Fruit fly (Drosophila melanogaster) whole organism, prepupa: ENCODE measurements around the gene Rassf.

Experiments used
- CG10631 ChIP-seq: fragments of 200-800 bp; sonication (Bioruptor generic); optimal IDR thresholded peaks from 2 replicates; lab custom pipeline; 2016; ENCODE audit warnings: missing biosample characterization, missing genetic modification characterization
- CG10669 ChIP-seq: fragments of 200-800 bp; sonication (Bioruptor generic); optimal IDR thresholded peaks from 3 replicates; lab custom pipeline; 2018; ENCODE audit warnings: missing biosample characterization, mild to moderate bottlenecking, missing genetic modification characterization, moderate library complexity
- CG11294 ChIP-seq: fragments of 200-800 bp; sonication (Bioruptor generic); IDR thresholded peaks from 2 replicates; pipeline ENCODE4 v1.3.6; 2022; ENCODE audit warnings: missing biosample characterization, missing genetic modification characterization
- CG11902 ChIP-seq: fragments of 200-800 bp; sonication (Bioruptor generic); optimal IDR thresholded peaks from 3 replicates; lab custom pipeline; 2016; ENCODE audit warnings: missing biosample characterization, missing genetic modification characterization
- CG1621 ChIP-seq: fragments of 200-800 bp; sonication (Bioruptor generic); optimal IDR thresholded peaks from 3 replicates; lab custom pipeline; 2018; ENCODE audit warnings: missing biosample characterization, mild to moderate bottlenecking, missing genetic modification characterization
- CG31627 ChIP-seq: fragments of 200-800 bp; sonication (Bioruptor generic); optimal IDR thresholded peaks from 3 replicates; lab custom pipeline; 2016; ENCODE audit warnings: missing biosample characterization, missing genetic modification characterization
- CG32006 ChIP-seq: fragments of 200-800 bp; sonication (Bioruptor generic); optimal IDR thresholded peaks from 3 replicates; lab custom pipeline; 2017; ENCODE audit warnings: missing biosample characterization, mild to moderate bottlenecking, missing genetic modification characterization
- CG3919 ChIP-seq: fragments of 200-800 bp; sonication (Bioruptor generic); optimal IDR thresholded peaks from 3 replicates; lab custom pipeline; 2016; ENCODE audit warnings: missing biosample characterization, missing genetic modification characterization
- CG6163 ChIP-seq: fragments of 200-800 bp; sonication (Bioruptor generic); IDR thresholded peaks from 3 replicates; pipeline ENCODE4 v1.3.6; 2022; ENCODE audit warnings: missing biosample characterization, missing genetic modification characterization
- CG6276 ChIP-seq: fragments of 200-800 bp; sonication (Bioruptor generic); optimal IDR thresholded peaks from 2 replicates; lab custom pipeline; 2017; ENCODE audit warnings: missing biosample characterization, mild to moderate bottlenecking, missing genetic modification characterization
- CG6792 ChIP-seq: fragments of 200-800 bp; sonication (Bioruptor generic); optimal IDR thresholded peaks from 3 replicates; lab custom pipeline; 2016; ENCODE audit warnings: missing biosample characterization, missing genetic modification characterization
- CG6808 ChIP-seq: fragments of 200-800 bp; sonication (Bioruptor generic); optimal IDR thresholded peaks from 3 replicates; lab custom pipeline; 2017; ENCODE audit warnings: missing biosample characterization, missing genetic modification characterization, mild to moderate bottlenecking, moderate library complexity, missing genetic modification reagents
- CG7368 ChIP-seq: fragments of 200-800 bp; sonication (Bioruptor generic); optimal IDR thresholded peaks from 3 replicates; lab custom pipeline; 2016; ENCODE audit warnings: missing biosample characterization, missing genetic modification characterization
- CG8319 ChIP-seq: fragments of 200-800 bp; sonication (Bioruptor generic); optimal IDR thresholded peaks from 3 replicates; lab custom pipeline; 2016; ENCODE audit warnings: missing biosample characterization, missing genetic modification characterization
- CG8632 ChIP-seq: fragments of 200-800 bp; sonication (Bioruptor generic); optimal IDR thresholded peaks from 3 replicates; lab custom pipeline; 2016; ENCODE audit warnings: missing biosample characterization, missing genetic modification characterization
- CG9139 ChIP-seq: fragments of 200-800 bp; sonication (Bioruptor generic); optimal IDR thresholded peaks from 3 replicates; lab custom pipeline; 2017; ENCODE audit warnings: missing biosample characterization, mild to moderate bottlenecking, missing genetic modification characterization
- Eip78C ChIP-seq: fragments of 200-800 bp; sonication (Bioruptor generic); peaks from one replicate; lab custom pipeline; 2016; ENCODE audit warnings: missing biosample characterization, missing genetic modification characterization
- Eip93F ChIP-seq: fragments of 200-800 bp; sonication (Bioruptor generic); optimal IDR thresholded peaks from 2 replicates; lab custom pipeline; 2016; ENCODE audit warnings: missing biosample characterization, mild to moderate bottlenecking, missing genetic modification characterization
- Ets21C ChIP-seq: fragments of 200-800 bp; sonication (Bioruptor generic); optimal IDR thresholded peaks from 3 replicates; lab custom pipeline; 2016; ENCODE audit warnings: missing biosample characterization, missing genetic modification characterization
- Ets96B ChIP-seq: fragments of 200-800 bp; optimal IDR thresholded peaks from 2 replicates; lab custom pipeline; 2019; ENCODE audit warnings: missing biosample characterization, mild to moderate bottlenecking, missing genetic modification characterization, moderate library complexity
- Hr39 ChIP-seq: fragments of 200-800 bp; sonication (Bioruptor generic); optimal IDR thresholded peaks from 2 replicates; lab custom pipeline; 2016; ENCODE audit warnings: missing biosample characterization, missing genetic modification characterization
- Lpt ChIP-seq: fragments of 200-800 bp; sonication (Bioruptor generic); optimal IDR thresholded peaks from 3 replicates; lab custom pipeline; 2016; ENCODE audit warnings: missing biosample characterization, missing genetic modification characterization
- Sox14 ChIP-seq: fragments of 200-800 bp; sonication (Bioruptor generic); optimal IDR thresholded peaks from 3 replicates; lab custom pipeline; 2016; ENCODE audit warnings: missing biosample characterization, missing genetic modification characterization
- Sox15 ChIP-seq: fragments of 200-800 bp; sonication (Bioruptor generic); optimal IDR thresholded peaks from 3 replicates; lab custom pipeline; 2016; ENCODE audit warnings: missing biosample characterization, missing genetic modification characterization
- acj6 ChIP-seq: fragments of 200-800 bp; sonication (Bioruptor generic); optimal IDR thresholded peaks from 3 replicates; lab custom pipeline; 2016; ENCODE audit warnings: missing biosample characterization, missing genetic modification characterization
- cyc ChIP-seq: fragments of 200-800 bp; sonication (Bioruptor generic); optimal IDR thresholded peaks from 3 replicates; lab custom pipeline; 2016; ENCODE audit warnings: missing biosample characterization, missing genetic modification characterization
- dac ChIP-seq: fragments of 200-800 bp; sonication (Bioruptor generic); optimal IDR thresholded peaks from 2 replicates; lab custom pipeline; 2017; ENCODE audit warnings: missing biosample characterization, mild to moderate bottlenecking, missing genetic modification characterization
- dsx ChIP-seq: fragments of 200-800 bp; optimal IDR thresholded peaks from 3 replicates; lab custom pipeline; 2019; ENCODE audit warnings: missing biosample characterization, mild to moderate bottlenecking, missing genetic modification characterization, moderate library complexity; ENCODE audit not compliant: poor library complexity, severe bottlenecking
- esn ChIP-seq: fragments of 200-800 bp; sonication (Bioruptor generic); optimal IDR thresholded peaks from 2 replicates; lab custom pipeline; 2016; ENCODE audit warnings: missing biosample characterization, mild to moderate bottlenecking, missing genetic modification characterization, moderate library complexity
- fkh ChIP-seq: fragments of 200-800 bp; sonication (Bioruptor generic); optimal IDR thresholded peaks from 3 replicates; lab custom pipeline; 2017; ENCODE audit warnings: missing biosample characterization, mild to moderate bottlenecking, missing genetic modification characterization, moderate library complexity
- lz ChIP-seq: fragments of 200-800 bp; sonication (Bioruptor generic); optimal IDR thresholded peaks from 3 replicates; lab custom pipeline; 2016; ENCODE audit warnings: missing biosample characterization, missing genetic modification characterization
- pdm3 ChIP-seq: fragments of 200-800 bp; sonication (Bioruptor generic); optimal IDR thresholded peaks from 3 replicates; lab custom pipeline; 2016; ENCODE audit warnings: missing biosample characterization, missing genetic modification characterization
- salr ChIP-seq, 2 experiments: fragments of 200-800 bp; sonication (Bioruptor generic); optimal IDR thresholded peaks; 3 replicates each; lab custom pipeline; 2016 to 2018; ENCODE audit warnings: missing biosample characterization in 2 of 2, missing genetic modification characterization in 2 of 2, mild to moderate bottlenecking in 1 of 2
- spab ChIP-seq: fragments of 200-800 bp; sonication (Bioruptor generic); optimal IDR thresholded peaks from 2 replicates; lab custom pipeline; 2017; ENCODE audit warnings: missing biosample characterization, mild to moderate bottlenecking, missing genetic modification characterization, missing genetic modification reagents
- ss ChIP-seq, 2 experiments: fragments of 200-800 bp; sonication (Bioruptor generic); optimal IDR thresholded peaks; 2 replicates in 1 of 2; 3 replicates in 1 of 2; lab custom pipeline; 2017 to 2018; ENCODE audit warnings: mild to moderate bottlenecking in 2 of 2, missing biosample characterization in 2 of 2, missing genetic modification characterization in 2 of 2, moderate library complexity in 1 of 2
- topi ChIP-seq: fragments of 200-800 bp; sonication (Bioruptor generic); optimal IDR thresholded peaks from 3 replicates; lab custom pipeline; 2016; ENCODE audit warnings: missing biosample characterization, missing genetic modification characterization
- vri ChIP-seq: fragments of 200-800 bp; sonication (Bioruptor generic); optimal IDR thresholded peaks from 3 replicates; lab custom pipeline; 2016; ENCODE audit warnings: missing biosample characterization, mild to moderate bottlenecking, missing genetic modification characterization

Gene Rassf

dm6 chr3R:23112680-23113362 lies 4.9 kb downstream of the Rassf start, which contains the start of gene Cow (continued):
- no peak for TF ChIP-seq vri (GFP tag; lab: Kevin White, UChicago)
- peak; percentile 48; the same call in 1 of the 2 replicates for TF ChIP-seq CG11294 (GFP tag; lab: Robert Waterston, UW)
- TF ChIP-seq esn (GFP tag; lab: Kevin White, UChicago), result no peak
- peak; percentile 45 for TF ChIP-seq pdm3
- peak; percentile 7 for TF ChIP-seq CG8632 (GFP tag; lab: Kevin White, UChicago)
- peak in 1 of 2 experiments; percentile 2 for TF ChIP-seq salr (GFP tag; optimal IDR thresholded peaks at IDR 0.05; lab: Kevin White, UChicago)
- TF ChIP-seq Hr39, result peak; percentile 15
- peak; percentile 31 for TF ChIP-seq spab (GFP tag; lab: Kevin White, UChicago)
- TF ChIP-seq CG6163 (GFP tag; lab: Robert Waterston, UW), result peak; percentile 59
- TF ChIP-seq CG8319 (GFP tag; lab: Kevin White, UChicago), result no peak
- TF ChIP-seq lz (GFP tag; lab: Kevin White, UChicago), result peak; percentile 40
- peak; percentile 40 for TF ChIP-seq CG6792 (GFP tag; lab: Kevin White, UChicago)
- TF ChIP-seq fkh (GFP tag; lab: Kevin White, UChicago), result no peak
- no peak for TF ChIP-seq CG11902 (GFP tag; lab: Kevin White, UChicago)
- no peak for TF ChIP-seq CG9139 (GFP tag; lab: Kevin White, UChicago)
- peak; percentile 17 for TF ChIP-seq CG1621 (tag; lab: Kevin White, UChicago)
- peak; percentile 31 for TF ChIP-seq CG10631 (GFP tag; lab: Kevin White, UChicago)
- TF ChIP-seq CG6808 (GFP tag; lab: Kevin White, UChicago), result peak; percentile 12
- no peak for TF ChIP-seq Lpt
- peak; percentile 9 for TF ChIP-seq dac (GFP tag; lab: Kevin White, UChicago)
- TF ChIP-seq Sox15 (GFP tag; lab: Kevin White, UChicago), result no peak
- peak; percentile 81 for TF ChIP-seq Eip78C (GFP tag; lab: Kevin White, UChicago)
- peak; percentile 34 for TF ChIP-seq CG31627
- TF ChIP-seq Eip93F (GFP tag; lab: Kevin White, UChicago), result no peak
- peak; percentile 29 for TF ChIP-seq Ets96B (tag; lab: Kevin White, UChicago)
- peak; percentile 12 for TF ChIP-seq Sox14 (GFP tag; lab: Kevin White, UChicago)
- TF ChIP-seq CG6276 (GFP tag; lab: Kevin White, UChicago), result peak; percentile 13
- peak; percentile 40 for TF ChIP-seq cyc
- no peak for TF ChIP-seq CG7368 (GFP tag; lab: Kevin White, UChicago)
- TF ChIP-seq CG10669, result peak; percentile 48

- TF ChIP-seq ss (GFP tag; optimal IDR thresholded peaks at IDR 0.05; lab: Kevin White, UChicago), result no peak
- TF ChIP-seq CG32006 (GFP tag; lab: Kevin White, UChicago), result peak; percentile 19
- TF ChIP-seq, all 60 proteins: peak for 1
Observed at dm6 chr3R:23110724-23111123, 7.0 kb downstream of the Rassf start.

DNA sequence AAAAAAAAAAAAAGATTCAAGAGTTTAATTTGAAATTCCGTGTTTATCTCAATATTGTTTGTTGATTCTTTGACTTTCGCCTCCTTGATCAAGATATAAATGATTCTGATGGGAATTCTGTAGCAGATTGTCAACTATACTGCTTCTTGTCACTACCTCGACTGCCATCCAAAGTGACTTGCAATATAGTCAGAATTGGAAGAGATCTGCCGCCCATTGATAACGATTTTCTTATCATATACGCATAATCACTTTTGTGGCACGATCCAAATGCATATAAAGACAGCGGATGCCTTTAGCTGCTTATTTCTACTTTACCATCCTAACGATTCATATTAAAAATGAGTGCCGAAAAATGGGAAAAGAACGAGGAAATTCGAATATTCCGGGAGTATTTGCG lies 18.5 kb downstream of the Rassf start, which contains the start of gene CG6738:
CG6738 (plus strand) TSS at position 301 of the 400 bp plus-strand sequence.
- TF ChIP-seq ss (GFP tag; optimal IDR thresholded peaks at IDR 0.05; lab: Kevin White, UChicago) (no peak), topi (GFP tag; lab: Kevin White, UChicago) (no peak), dsx (GFP tag; lab: Kevin White, UChicago) (no peak), Ets21C (GFP tag; lab: Kevin White, UChicago) (no peak), acj6 (GFP tag; lab: Kevin White, UChicago) (no peak), CG1621 (tag; lab: Kevin White, UChicago) (no peak), Sox15 (GFP tag; lab: Kevin White, UChicago) (no peak), CG11294 (GFP tag; lab: Robert Waterston, UW) (no peak), CG3919 (no peak)
